Fruit fly (Drosophila melanogaster): ENCODE data around the gene CG31668.

DNA sequence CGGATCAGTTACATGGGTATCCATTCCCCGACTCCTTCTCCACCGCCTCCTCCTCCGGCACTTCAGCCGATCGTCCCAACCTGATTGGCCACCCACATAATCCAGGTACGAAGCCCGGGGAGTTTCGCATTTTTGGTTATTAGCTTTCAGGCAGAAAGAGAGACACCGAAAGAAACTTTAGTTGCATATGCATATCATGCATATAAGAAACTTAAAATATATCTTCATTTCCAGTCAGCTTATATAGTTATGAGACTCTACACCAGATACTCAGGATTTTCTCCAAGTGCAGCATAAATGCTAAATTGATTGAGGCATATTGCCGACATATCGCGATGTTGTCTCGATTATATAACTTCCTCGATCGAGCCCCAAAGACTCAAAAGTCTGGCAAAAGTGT is 21.8 kb downstream of the CG31668 start:
- TF ChIP-seq CTCF (optimal IDR thresholded peaks at IDR 0.05) (no peak), CG8478 (optimal IDR thresholded peaks at IDR 0.05) (no peak)
